Fruit fly (Drosophila melanogaster) whole organism, embryonic: ENCODE results near the gene Jon25Bi.
A peak's percentile ranks its signal among the peaks of the same experiment; 100 is the strongest.

Experiments
- Atf3 ChIP-seq: fragments of 200-800 bp; sonication (Bioruptor generic); optimal IDR thresholded peaks from 3 replicates; lab custom pipeline; 2016; ENCODE audit warnings: missing biosample characterization, missing genetic modification characterization
- B-H2 ChIP-seq: fragments of 200-800 bp; sonication (Bioruptor generic); optimal IDR thresholded peaks from 2 replicates; lab custom pipeline; 2018; ENCODE audit warnings: missing biosample characterization, mild to moderate bottlenecking, missing genetic modification characterization
- Bdp1 ChIP-seq: fragments of 200-800 bp; sonication (Bioruptor generic); optimal IDR thresholded peaks from 3 replicates; lab custom pipeline; 2016; ENCODE audit warnings: missing biosample characterization, missing genetic modification characterization
- BtbVII ChIP-seq: fragments of 200-800 bp; sonication (Bioruptor generic); optimal IDR thresholded peaks from 3 replicates; lab custom pipeline; 2017; ENCODE audit warnings: missing biosample characterization, mild to moderate bottlenecking, missing genetic modification characterization
- CG10209 ChIP-seq: fragments of 200-800 bp; sonication (Bioruptor generic); optimal IDR thresholded peaks from 3 replicates; lab custom pipeline; 2017; ENCODE audit warnings: missing biosample characterization, mild to moderate bottlenecking, missing genetic modification characterization, missing genetic modification reagents
- CG1024 ChIP-seq: fragments of 200-800 bp; sonication (Bioruptor generic); IDR thresholded peaks from 2 replicates; pipeline ENCODE4 v1.3.6; 2022; ENCODE audit warnings: missing biosample characterization, missing genetic modification characterization
- CG10321 ChIP-seq: fragments of 200-800 bp; sonication (Bioruptor generic); IDR thresholded peaks from 2 replicates; pipeline ENCODE4 v1.3.6; 2022; ENCODE audit warnings: missing biosample characterization, missing genetic modification characterization
- CG10543 ChIP-seq: fragments of 200-800 bp; sonication (Bioruptor generic); optimal IDR thresholded peaks from 3 replicates; lab custom pipeline; 2017; ENCODE audit warnings: missing biosample characterization, mild to moderate bottlenecking, missing genetic modification characterization, moderate library complexity
- CG11085 ChIP-seq: fragments of 200-800 bp; sonication (Bioruptor generic); IDR thresholded peaks from 2 replicates; pipeline ENCODE4 v1.3.6; 2022; ENCODE audit warnings: missing biosample characterization, missing genetic modification characterization
- CG15696 ChIP-seq: fragments of 200-800 bp; sonication (Bioruptor generic); optimal IDR thresholded peaks from 2 replicates; lab custom pipeline; 2019; ENCODE audit warnings: missing biosample characterization, mild to moderate bottlenecking, missing genetic modification characterization, moderate library complexity
- CG17186 ChIP-seq: fragments of 200-800 bp; sonication (Bioruptor generic); optimal IDR thresholded peaks from 3 replicates; lab custom pipeline; 2017; ENCODE audit warnings: missing biosample characterization, missing genetic modification reagents, missing genetic modification characterization
- CG2120 ChIP-seq: fragments of 200-800 bp; sonication (Bioruptor generic); optimal IDR thresholded peaks from 3 replicates; lab custom pipeline; 2016; ENCODE audit warnings: missing biosample characterization, missing genetic modification characterization
- CG2129 ChIP-seq: fragments of 200-800 bp; sonication (Bioruptor generic); IDR thresholded peaks from 2 replicates; pipeline ENCODE4 v1.3.6; 2022; ENCODE audit warnings: missing biosample characterization, missing genetic modification characterization; ENCODE audit not compliant: partially characterized antibody
- CG31365 ChIP-seq: fragments of 200-800 bp; sonication (Bioruptor generic); optimal IDR thresholded peaks from 2 replicates; lab custom pipeline; 2018; ENCODE audit warnings: missing biosample characterization, mild to moderate bottlenecking, missing genetic modification characterization
- CG31441 ChIP-seq: fragments of 200-800 bp; sonication (Bioruptor generic); IDR thresholded peaks from 2 replicates; pipeline ENCODE4 v1.3.6; 2022; ENCODE audit warnings: missing biosample characterization, missing genetic modification characterization
- CG33213 ChIP-seq: fragments of 200-800 bp; sonication (Bioruptor generic); optimal IDR thresholded peaks from 3 replicates; lab custom pipeline; 2016; ENCODE audit warnings: missing biosample characterization, missing genetic modification characterization
- CG34422 ChIP-seq: fragments of 200-800 bp; sonication (Bioruptor generic); IDR thresholded peaks from 3 replicates; pipeline ENCODE4 v1.3.6; 2022; ENCODE audit warnings: missing biosample characterization, missing genetic modification characterization
- CG3838 ChIP-seq: fragments of 200-800 bp; sonication (Bioruptor generic); optimal IDR thresholded peaks from 3 replicates; lab custom pipeline; 2016; ENCODE audit warnings: missing biosample characterization, missing genetic modification characterization
- CG3995 ChIP-seq: fragments of 200-800 bp; sonication (Bioruptor generic); optimal IDR thresholded peaks from 3 replicates; lab custom pipeline; 2016; ENCODE audit warnings: missing biosample characterization, missing genetic modification characterization
- CG43689 ChIP-seq: fragments of 200-800 bp; sonication (Bioruptor generic); IDR thresholded peaks from 2 replicates; pipeline ENCODE4 v1.3.6; 2022; ENCODE audit warnings: missing biosample characterization, missing genetic modification characterization
- CG4404 ChIP-seq: fragments of 200-800 bp; sonication (Bioruptor generic); IDR thresholded peaks from 2 replicates; pipeline ENCODE4 v1.3.6; 2022; ENCODE audit warnings: missing biosample characterization, missing genetic modification characterization
- CG4617 ChIP-seq: fragments of 200-800 bp; sonication (Bioruptor generic); optimal IDR thresholded peaks from 3 replicates; lab custom pipeline; 2016; ENCODE audit warnings: missing biosample characterization, missing genetic modification characterization, borderline replicate concordance
- CG6272 ChIP-seq: fragments of 200-800 bp; sonication (Bioruptor generic); IDR thresholded peaks from 2 replicates; pipeline ENCODE4 v1.3.6; 2022; ENCODE audit warnings: missing biosample characterization, missing genetic modification characterization
- CG8359 ChIP-seq: fragments of 200-800 bp; sonication (Bioruptor generic); optimal IDR thresholded peaks from 2 replicates; lab custom pipeline; 2017; ENCODE audit warnings: missing biosample characterization, mild to moderate bottlenecking, missing genetic modification characterization, borderline replicate concordance
- CG9215 ChIP-seq: fragments of 200-800 bp; sonication (Bioruptor generic); IDR thresholded peaks from 2 replicates; pipeline ENCODE4 v1.3.6; 2022; ENCODE audit warnings: missing biosample characterization, missing genetic modification characterization
- CG9437 ChIP-seq: fragments of 200-800 bp; sonication (Bioruptor generic); optimal IDR thresholded peaks from 2 replicates; lab custom pipeline; 2018; ENCODE audit warnings: missing biosample characterization, mild to moderate bottlenecking, missing genetic modification characterization
- Dp ChIP-seq: fragments of 200-800 bp; sonication (Bioruptor generic); optimal IDR thresholded peaks from 2 replicates; lab custom pipeline; 2018; ENCODE audit warnings: missing biosample characterization, mild to moderate bottlenecking, missing genetic modification characterization, moderate library complexity
- Ets65A ChIP-seq: fragments of 200-800 bp; sonication (Bioruptor generic); peaks from one replicate; lab custom pipeline; 2016; ENCODE audit warnings: missing biosample characterization, missing genetic modification characterization
- Ets97D ChIP-seq: fragments of 200-800 bp; sonication (Bioruptor generic); optimal IDR thresholded peaks from 3 replicates; lab custom pipeline; 2016; ENCODE audit warnings: missing biosample characterization, missing genetic modification characterization
- Fer1 ChIP-seq: fragments of 200-800 bp; sonication (Bioruptor generic); optimal IDR thresholded peaks from 2 replicates; lab custom pipeline; 2017; ENCODE audit warnings: missing biosample characterization, mild to moderate bottlenecking, missing genetic modification characterization
- MESR4 ChIP-seq: fragments of 200-800 bp; sonication (Bioruptor generic); optimal IDR thresholded peaks from 2 replicates; lab custom pipeline; 2018; ENCODE audit warnings: missing biosample characterization, mild to moderate bottlenecking, missing genetic modification characterization, moderate library complexity
- Nf-YA ChIP-seq: fragments of 200-800 bp; sonication (Bioruptor generic); IDR thresholded peaks from 2 replicates; pipeline ENCODE4 v1.3.6; 2022; ENCODE audit warnings: missing biosample characterization, missing genetic modification characterization
- Side ChIP-seq: fragments of 200-800 bp; sonication (Bioruptor generic); optimal IDR thresholded peaks from 2 replicates; lab custom pipeline; 2016; ENCODE audit warnings: missing biosample characterization, missing genetic modification characterization
- Sin3A ChIP-seq: fragments of >200 bp; optimal IDR thresholded peaks from 2 replicates; lab custom pipeline; 2018
- Sry-δ ChIP-seq: fragments of 200-800 bp; sonication (Bioruptor generic); optimal IDR thresholded peaks from 2 replicates; lab custom pipeline; 2016; ENCODE audit warnings: missing biosample characterization, missing genetic modification characterization
- Xrp1 ChIP-seq: fragments of 200-800 bp; sonication (Bioruptor generic); IDR thresholded peaks from 2 replicates; pipeline ENCODE4 v1.3.6; 2022; ENCODE audit warnings: missing biosample characterization, missing genetic modification characterization
- aop ChIP-seq: fragments of 200-800 bp; sonication (Bioruptor generic); IDR thresholded peaks from 2 replicates; pipeline ENCODE4 v1.3.6; 2022; ENCODE audit warnings: missing biosample characterization, missing genetic modification characterization
- ap ChIP-seq: fragments of 200-800 bp; sonication (Bioruptor generic); IDR thresholded peaks from 2 replicates; pipeline ENCODE4 v1.3.6; 2022; ENCODE audit warnings: missing biosample characterization, missing genetic modification characterization
- ash1 ChIP-seq: fragments of 200-800 bp; sonication (Bioruptor generic); optimal IDR thresholded peaks from 2 replicates; lab custom pipeline; 2018; ENCODE audit warnings: missing biosample characterization, mild to moderate bottlenecking, missing genetic modification characterization
- cato ChIP-seq: fragments of 200-800 bp; sonication (Bioruptor generic); optimal IDR thresholded peaks from 2 replicates; lab custom pipeline; 2016; ENCODE audit warnings: missing biosample characterization, missing genetic modification characterization, borderline replicate concordance
- chinmo ChIP-seq: fragments of 200-800 bp; sonication (Bioruptor generic); IDR thresholded peaks from 4 replicates; pipeline ENCODE4 v1.3.6; 2022; ENCODE audit warnings: missing biosample characterization, missing genetic modification characterization; ENCODE audit not compliant: partially characterized antibody
- dimm ChIP-seq: fragments of 200-800 bp; sonication (Bioruptor generic); IDR thresholded peaks from 2 replicates; pipeline ENCODE4 v1.3.6; 2022; ENCODE audit warnings: missing biosample characterization, missing genetic modification characterization
- dmrt11E ChIP-seq: fragments of 200-800 bp; sonication (Bioruptor generic); optimal IDR thresholded peaks from 3 replicates; lab custom pipeline; 2018; ENCODE audit warnings: missing biosample characterization, mild to moderate bottlenecking, missing genetic modification characterization, moderate library complexity
- fd96Cb ChIP-seq: fragments of 200-800 bp; sonication (Bioruptor generic); optimal IDR thresholded peaks from 2 replicates; lab custom pipeline; 2018; ENCODE audit warnings: missing biosample characterization, mild to moderate bottlenecking, missing genetic modification characterization, moderate library complexity
- fru ChIP-seq: fragments of >200 bp; optimal IDR thresholded peaks from 2 replicates; lab custom pipeline; 2017
- gcm2 ChIP-seq: fragments of 200-800 bp; sonication (Bioruptor generic); optimal IDR thresholded peaks from 2 replicates; lab custom pipeline; 2016; ENCODE audit warnings: missing biosample characterization, missing genetic modification characterization
- insv ChIP-seq, 2 experiments: fragments of 200-800 bp; sonication (Bioruptor generic); optimal IDR thresholded peaks; 3 replicates each; lab custom pipeline; 2016 to 2018; ENCODE audit warnings: missing biosample characterization in 2 of 2, missing genetic modification characterization in 2 of 2
- trem ChIP-seq: fragments of 200-800 bp; optimal IDR thresholded peaks from 3 replicates; lab custom pipeline; 2019; ENCODE audit warnings: missing biosample characterization, mild to moderate bottlenecking, missing genetic modification characterization, moderate library complexity
- unpg ChIP-seq: fragments of 200-800 bp; sonication (Bioruptor generic); optimal IDR thresholded peaks from 3 replicates; lab custom pipeline; 2018; ENCODE audit warnings: missing biosample characterization, mild to moderate bottlenecking, missing genetic modification characterization, moderate library complexity
- zfh1 ChIP-seq: fragments of 200-800 bp; sonication (Bioruptor generic); IDR thresholded peaks from 3 replicates; pipeline ENCODE4 v1.3.6; 2022; ENCODE audit warnings: missing biosample characterization, missing genetic modification characterization

The Jon25Bi gene

DNA sequence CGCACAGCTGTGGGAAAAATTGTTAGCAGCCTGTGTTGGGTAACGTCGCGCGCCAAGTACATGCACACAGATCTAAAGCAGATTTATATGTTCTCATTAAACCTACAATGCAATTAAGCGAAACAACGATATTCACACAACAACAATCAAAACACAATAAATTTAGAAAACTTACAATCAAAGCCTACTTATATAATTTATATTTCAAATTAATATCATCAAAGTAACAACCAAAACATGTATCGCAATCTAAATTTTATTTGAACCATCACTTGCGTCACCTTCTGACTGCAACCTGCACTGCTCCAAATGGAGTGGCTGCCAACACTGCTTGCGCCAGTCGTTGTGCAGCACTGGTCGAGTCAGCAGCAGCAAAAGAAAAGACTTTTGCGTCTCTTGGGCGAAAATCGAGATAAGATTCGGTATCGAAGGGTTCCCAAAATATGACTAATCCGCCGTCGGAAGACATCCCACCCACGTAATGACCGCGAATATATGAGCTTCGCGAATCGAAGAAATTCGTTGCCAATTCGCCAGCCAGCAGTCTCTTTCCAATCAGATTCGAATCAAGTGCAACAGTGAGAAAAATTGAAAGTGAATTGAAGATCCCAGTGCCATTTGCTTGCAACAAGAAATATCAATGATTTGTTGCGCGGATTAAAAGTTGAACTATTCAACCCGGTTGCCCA, 26.5 kb upstream of the Jon25Bi start, which contains the start of the genes CG8892 and CG34126 (continued):
- TF ChIP-seq CG17186: peak; percentile 95
- TF ChIP-seq CG3995 (GFP tag; lab: Kevin White, UChicago): peak; percentile 83
- TF ChIP-seq BtbVII: peak; percentile 97
- TF ChIP-seq CG4404: peak; percentile 99
- peak; percentile 99 for TF ChIP-seq Sin3A (lab: Kevin White, UChicago)
- TF ChIP-seq ash1: peak; percentile 86
- TF ChIP-seq ap: peak; percentile 85
- peak; percentile 99 for TF ChIP-seq CG4617 (GFP tag; lab: Kevin White, UChicago)
- TF ChIP-seq Atf3 (GFP tag; lab: Kevin White, UChicago): peak; percentile 96
- TF ChIP-seq dimm (GFP tag; lab: Robert Waterston, UW): peak; percentile 82
- peak; percentile 96 for TF ChIP-seq CG34422
- peak; percentile 66 for TF ChIP-seq CG31365 (tag; lab: Kevin White, UChicago)
- TF ChIP-seq Fer1 (GFP tag; lab: Kevin White, UChicago): peak; percentile 97
- peak; percentile 93 for TF ChIP-seq trem (tag; lab: Kevin White, UChicago)
- peak; percentile 94 for TF ChIP-seq CG11085 (GFP tag; lab: Robert Waterston, UW)
- peak; percentile 93 for TF ChIP-seq gcm2 (GFP tag; lab: Kevin White, UChicago)
- TF ChIP-seq MESR4 (GFP tag; lab: Kevin White, UChicago): peak; percentile 66
- peak; percentile 92 for TF ChIP-seq CG9437 (GFP tag; lab: Kevin White, UChicago)
- peak; percentile 69 for TF ChIP-seq CG10321
- TF ChIP-seq Xrp1 (GFP tag; lab: Robert Waterston, UW): peak; percentile 98
- TF ChIP-seq CG3838: peak; percentile 87
- peak; percentile 89 for TF ChIP-seq CG43689 (GFP tag; lab: Robert Waterston, UW)
- peak; percentile 98 for TF ChIP-seq CG15696 (tag; lab: Kevin White, UChicago)
- peak; percentile 99 for TF ChIP-seq CG2120 (GFP tag; lab: Kevin White, UChicago)
- TF ChIP-seq CG33213 (GFP tag; lab: Kevin White, UChicago): peak; percentile 87
- TF ChIP-seq chinmo (GFP tag; lab: Robert Waterston, UW): peak; percentile 87; the same call in 2 of the 4 replicates
- TF ChIP-seq cato (GFP tag; lab: Kevin White, UChicago): peak; percentile 98
- TF ChIP-seq CG2129 (GFP tag; lab: Robert Waterston, UW): no peak
- peak; percentile 73 for TF ChIP-seq Sry-δ (GFP tag; lab: Kevin White, UChicago)
- TF ChIP-seq Ets97D: peak; percentile 92
- peak; percentile 93 for TF ChIP-seq Side
- peak; percentile 100 for TF ChIP-seq Ets65A (GFP tag; lab: Kevin White, UChicago)
- TF ChIP-seq B-H2 (GFP tag; lab: Kevin White, UChicago): peak; percentile 96
- TF ChIP-seq CG6272 (GFP tag; lab: Robert Waterston, UW): peak; percentile 97
- TF ChIP-seq CG10543 (GFP tag; lab: Kevin White, UChicago): peak; percentile 98
- peak; percentile 96 for TF ChIP-seq zfh1 (GFP tag; lab: Robert Waterston, UW)
- TF ChIP-seq CG1024 (GFP tag; lab: Robert Waterston, UW): peak; percentile 88
- TF ChIP-seq insv (GFP tag; optimal IDR thresholded peaks at IDR 0.05; lab: Kevin White, UChicago): peak in 1 of 2 experiments; percentile 91
- peak; percentile 94 for TF ChIP-seq unpg
- TF ChIP-seq CG10209 (GFP tag; lab: Kevin White, UChicago): peak; percentile 98
- TF ChIP-seq CG31441 (GFP tag; lab: Robert Waterston, UW): peak; percentile 96
- TF ChIP-seq dmrt11E (tag; lab: Kevin White, UChicago): peak; percentile 96
- TF ChIP-seq CG9215 (GFP tag; lab: Robert Waterston, UW): peak; percentile 97
- peak; percentile 42 for TF ChIP-seq Dp (GFP tag; lab: Kevin White, UChicago)
- peak; percentile 72; the same call in 1 of the 2 replicates for TF ChIP-seq aop
- peak; percentile 97 for TF ChIP-seq fd96Cb
- peak; percentile 87 for TF ChIP-seq CG8359 (GFP tag; lab: Kevin White, UChicago)
- TF ChIP-seq fru: no peak
- peak; percentile 92 for TF ChIP-seq Bdp1 (GFP tag; lab: Kevin White, UChicago)
- TF ChIP-seq Nf-YA (GFP tag; lab: Robert Waterston, UW): peak; percentile 89
